Worm (Caenorhabditis elegans): ENCODE data around the gene tra-2.

Gene tra-2

ce11 chrII:6951250-6951806 is 14.1 kb downstream of the tra-2 start, which contains the start of the genes malt-1 and ceh-38 (continued):
- TF ChIP-seq ZK546.5 (tag; optimal IDR thresholded peaks at IDR 0.05), result no peak
- TF ChIP-seq mml-1 (tag; optimal IDR thresholded peaks at IDR 0.05), result no peak

DNA sequence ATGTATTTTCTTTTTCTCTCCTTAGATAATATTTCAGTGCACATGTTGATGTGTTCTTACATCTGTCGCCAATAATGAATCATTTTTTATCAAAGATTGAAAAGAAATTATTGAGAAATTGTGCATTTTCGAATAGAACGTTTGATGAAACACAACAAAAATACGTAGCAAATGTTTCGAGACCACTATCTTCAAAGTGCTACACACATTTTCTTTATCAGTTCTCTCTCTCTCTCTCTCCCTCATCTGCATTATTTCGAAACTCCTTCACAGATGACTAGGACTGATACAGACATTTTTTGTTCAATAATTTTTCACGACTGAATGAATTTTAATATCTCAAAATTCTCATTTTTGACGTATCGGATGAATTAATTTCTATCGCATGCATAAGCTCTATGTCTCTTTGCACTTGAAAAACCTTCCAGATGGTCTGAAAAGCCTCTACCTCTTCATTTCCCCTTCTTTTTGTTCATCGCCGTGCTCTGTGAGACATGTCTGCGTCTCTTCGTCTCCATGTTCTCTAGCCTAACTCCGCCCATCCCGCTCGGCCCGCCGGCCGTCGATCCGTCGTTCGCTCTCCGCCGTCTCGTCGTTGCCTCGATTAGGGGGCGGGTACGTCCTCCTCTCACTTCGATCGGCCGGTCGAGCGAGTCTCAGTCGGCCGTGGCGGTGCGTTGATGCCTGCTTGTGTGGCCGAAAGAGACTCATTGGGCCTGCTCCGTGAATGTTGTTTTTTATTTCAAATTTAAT is 22.0 kb downstream of the tra-2 start:
- no peak for TF ChIP-seq egl-27 (tag; optimal IDR thresholded peaks at IDR 0.05)
- TF ChIP-seq ceh-82 (tag; optimal IDR thresholded peaks at IDR 0.05), result no peak
- TF ChIP-seq nhr-11 (tag; optimal IDR thresholded peaks at IDR 0.05), result no peak
- TF ChIP-seq fkh-2 (tag; optimal IDR thresholded peaks at IDR 0.05), result no peak
- peak; percentile 70 for TF ChIP-seq elt-2 (tag; optimal IDR thresholded peaks at IDR 0.05)
- no peak for TF ChIP-seq ama-1 (optimal IDR thresholded peaks at IDR 0.05)
- TF ChIP-seq lin-39 (tag; optimal IDR thresholded peaks at IDR 0.05), result peak; percentile 92
- TF ChIP-seq sea-2 (GFP tag; optimal IDR thresholded peaks at IDR 0.05), result no peak
- no peak for TF ChIP-seq nhr-77 (tag; optimal IDR thresholded peaks at IDR 0.05)
- TF ChIP-seq lsy-12 (tag; optimal IDR thresholded peaks at IDR 0.05), result no peak
- no peak for TF ChIP-seq nhr-23 (tag; optimal IDR thresholded peaks at IDR 0.05)
- TF ChIP-seq pqm-1 (tag; optimal IDR thresholded peaks at IDR 0.05), result peak; percentile 11
- no peak for TF ChIP-seq aly-2 (tag; optimal IDR thresholded peaks at IDR 0.05)
- no peak for TF ChIP-seq nhr-12 (tag; optimal IDR thresholded peaks at IDR 0.05)
- peak; percentile 57 for TF ChIP-seq nfya-1 (tag; optimal IDR thresholded peaks at IDR 0.05; ENCODE audit: insufficient read depth)
- peak; percentile 49 for TF ChIP-seq hmg-11 (tag; optimal IDR thresholded peaks at IDR 0.05)
- TF ChIP-seq ceh-9 (tag; optimal IDR thresholded peaks at IDR 0.05), result no peak

ce11 chrII:6941520-6941919 is 24.0 kb downstream of the tra-2 start:
- TF ChIP-seq unc-39 (tag; optimal IDR thresholded peaks at IDR 0.05), result no peak
- TF ChIP-seq nhr-11 (tag; optimal IDR thresholded peaks at IDR 0.05), result peak; percentile 22
- TF ChIP-seq ceh-16 (tag; optimal IDR thresholded peaks at IDR 0.05), result no peak

DNA sequence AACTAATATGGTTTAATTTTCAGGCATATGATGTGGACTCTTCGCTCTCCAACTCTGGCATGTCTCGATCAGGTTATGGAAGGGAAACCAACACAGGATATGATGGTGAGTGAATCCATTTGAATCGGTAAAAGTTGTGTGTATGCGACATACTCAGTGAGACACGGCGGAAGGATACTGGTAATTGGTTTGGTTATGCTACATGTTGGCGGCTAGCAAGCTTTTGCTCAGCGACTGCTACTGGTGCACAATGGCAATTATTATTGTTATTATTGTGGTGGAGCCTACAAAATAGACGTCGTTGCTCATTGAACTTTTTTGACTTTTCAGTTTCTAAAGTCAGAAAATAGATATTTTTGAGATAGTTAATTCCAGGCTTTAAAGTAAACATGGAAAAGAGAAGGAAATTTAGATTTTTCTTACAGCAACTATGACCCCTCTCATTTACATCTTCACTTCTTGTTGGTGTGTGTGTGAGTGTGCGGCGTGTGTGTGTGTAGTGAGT is 24.7 kb downstream of the tra-2 start:
- TF ChIP-seq egl-5 (tag; optimal IDR thresholded peaks at IDR 0.05), result peak; percentile 42
- TF ChIP-seq ceh-16 (tag; optimal IDR thresholded peaks at IDR 0.05), result no peak
- no peak for TF ChIP-seq elt-3 (tag; optimal IDR thresholded peaks at IDR 0.05)
- TF ChIP-seq nhr-11 (tag; optimal IDR thresholded peaks at IDR 0.05), result peak; percentile 44

- TF ChIP-seq ZK546.5 (tag; optimal IDR thresholded peaks at IDR 0.05) (no peak), fos-1 (tag; optimal IDR thresholded peaks at IDR 0.05) (no peak), pha-4 (tag; optimal IDR thresholded peaks at IDR 0.05) (no peak), nfya-1 (tag; optimal IDR thresholded peaks at IDR 0.05; ENCODE audit: insufficient read depth) (no peak), elt-3 (tag; optimal IDR thresholded peaks at IDR 0.05) (no peak), lin-15B (tag; optimal IDR thresholded peaks at IDR 0.05) (no peak), nhr-237 (tag; optimal IDR thresholded peaks at IDR 0.05) (no peak), skn-1 (tag; optimal IDR thresholded peaks at IDR 0.05) (no peak), ceh-9 (tag; optimal IDR thresholded peaks at IDR 0.05) (no peak), lin-39 (tag; optimal IDR thresholded peaks at IDR 0.05) (no peak)
These were observed 25.6 kb downstream of the tra-2 start for ce11 chrII:6939873-6940272.

- TF ChIP-seq pqm-1 (tag; optimal IDR thresholded peaks at IDR 0.05) (no peak), hmg-11 (tag; optimal IDR thresholded peaks at IDR 0.05) (no peak), pha-4 (tag; optimal IDR thresholded peaks at IDR 0.05) (peak; percentile 74), ceh-28 (tag; optimal IDR thresholded peaks at IDR 0.05) (peak; percentile 2), eor-1 (tag; optimal IDR thresholded peaks at IDR 0.05) (no peak), ceh-82 (tag; optimal IDR thresholded peaks at IDR 0.05) (no peak), snpc-4 (tag; optimal IDR thresholded peaks at IDR 0.05) (no peak), sea-2 (GFP tag; optimal IDR thresholded peaks at IDR 0.05) (no peak), ZK546.5 (tag; optimal IDR thresholded peaks at IDR 0.05) (no peak), nhr-237 (tag; optimal IDR thresholded peaks at IDR 0.05) (no peak)
These were observed 28.4 kb downstream of the tra-2 start for ce11 chrII:6937057-6937456.

All from whole organism, L3 larva.